Worm (Caenorhabditis elegans) whole organism, late embryonic: ENCODE measurements around the gene gldi-11.

Experiments used
- C08G9.2 ChIP-seq: sonication (generic microtip); optimal IDR thresholded peaks from 2 replicates; lab custom pipeline; 2016; ENCODE audit warnings: mild to moderate bottlenecking, missing genetic modification characterization, moderate library complexity, missing compliant biosample characterization
- ahr-1 ChIP-seq: sonication (generic microtip); optimal IDR thresholded peaks from 2 replicates; lab custom pipeline; 2016; ENCODE audit warnings: missing genetic modification characterization, missing compliant biosample characterization
- lim-6 ChIP-seq: sonication (generic microtip); optimal IDR thresholded peaks from 2 replicates; lab custom pipeline; 2016; ENCODE audit warnings: missing genetic modification characterization, missing compliant biosample characterization
- lin-11 ChIP-seq: fragments of 200-800 bp; sonication (Bioruptor generic); optimal IDR thresholded peaks from 2 replicates; lab custom pipeline; 2018; ENCODE audit warnings: mild to moderate bottlenecking, missing genetic modification characterization, missing compliant biosample characterization
- nfya-1 ChIP-seq: sonication (generic microtip); optimal IDR thresholded peaks from 2 replicates; lab custom pipeline; 2017; ENCODE audit warnings: missing genetic modification characterization, mild to moderate bottlenecking, missing compliant biosample characterization, antibody characterized with exemption, moderate library complexity
- npax-4 ChIP-seq: sonication (generic microtip); optimal IDR thresholded peaks from 2 replicates; lab custom pipeline; 2016; ENCODE audit warnings: missing genetic modification characterization, missing compliant biosample characterization
- pag-3 ChIP-seq: sonication (generic microtip); optimal IDR thresholded peaks from 2 replicates; lab custom pipeline; 2016; ENCODE audit warnings: missing compliant biosample characterization, missing genetic modification characterization, borderline replicate concordance
- pha-2 ChIP-seq: sonication (generic microtip); optimal IDR thresholded peaks from 2 replicates; lab custom pipeline; 2017; ENCODE audit warnings: mild to moderate bottlenecking, missing genetic modification characterization, missing compliant biosample characterization
- pha-4 ChIP-seq: fragments of 150-350 bp; optimal IDR thresholded peaks from 2 replicates; lab custom pipeline; 2018; ENCODE audit warnings: missing biosample characterization, missing genetic modification reagents, missing genetic modification characterization
- pqm-1 ChIP-seq: sonication (generic microtip); optimal IDR thresholded peaks from 2 replicates; lab custom pipeline; 2016; ENCODE audit warnings: missing genetic modification characterization, missing compliant biosample characterization
- rnt-1 ChIP-seq: sonication (generic microtip); optimal IDR thresholded peaks from 2 replicates; lab custom pipeline; 2016; ENCODE audit warnings: missing genetic modification characterization, missing compliant biosample characterization
- sox-4 ChIP-seq: sonication (generic microtip); optimal IDR thresholded peaks from 2 replicates; lab custom pipeline; 2017; ENCODE audit warnings: mild to moderate bottlenecking, missing genetic modification characterization, inconsistent platforms, missing compliant biosample characterization
- ttx-3 ChIP-seq: sonication (generic microtip); optimal IDR thresholded peaks from 2 replicates; lab custom pipeline; 2016; ENCODE audit warnings: missing genetic modification reagents, missing genetic modification characterization, missing compliant biosample characterization

- TF ChIP-seq pag-3 (no peak), npax-4 (tag; lab: Kevin White, UChicago) (no peak), C08G9.2 (tag; lab: Kevin White, UChicago) (no peak), ahr-1 (tag; lab: Kevin White, UChicago) (no peak), lim-6 (tag; lab: Kevin White, UChicago) (no peak), rnt-1 (tag; lab: Kevin White, UChicago) (no peak), pqm-1 (no peak), lin-11 (tag; lab: Kevin White, UChicago) (no peak), pha-4 (tag; lab: Kevin White, UChicago) (no peak), nfya-1 (tag; lab: Kevin White, UChicago) (no peak), sox-4 (tag; lab: Kevin White, UChicago) (no peak), pha-2 (tag; lab: Kevin White, UChicago) (no peak), ttx-3 (tag; lab: Kevin White, UChicago) (no peak)
These were observed 23.3 kb upstream of the gldi-11 start, which contains the start of gene shc-2 for ce11 chrII:4968863-4969262.
